Worm (Caenorhabditis elegans) whole organism, early embryonic: Measurements from ENCODE around the gene elpc-2.

Experiments used
- F13C5.2 ChIP-seq: sonication (generic microtip); optimal IDR thresholded peaks from 2 replicates; lab custom pipeline; 2017; ENCODE audit warnings: mild to moderate bottlenecking, missing genetic modification characterization, inconsistent platforms, missing compliant biosample characterization
- ama-1 ChIP-seq: fragments of 150-350 bp; optimal IDR thresholded peaks from 2 replicates; lab custom pipeline; 2014
- ceh-13 ChIP-seq: fragments of 200-800 bp; sonication (Bioruptor generic); optimal IDR thresholded peaks from 2 replicates; lab custom pipeline; 2018; ENCODE audit warnings: mild to moderate bottlenecking, missing genetic modification characterization, missing compliant biosample characterization
- ets-7 ChIP-seq: sonication (generic microtip); optimal IDR thresholded peaks from 2 replicates; lab custom pipeline; 2016; ENCODE audit warnings: missing genotype, missing genetic modification characterization, missing compliant biosample characterization
- flt-1 ChIP-seq: fragments of 200-800 bp; sonication (Bioruptor generic); IDR thresholded peaks from 2 replicates; pipeline ENCODE4 v1.3.6; 2022; ENCODE audit warnings: missing genetic modification characterization, missing compliant biosample characterization
- scrt-1 ChIP-seq: fragments of 200-800 bp; sonication (Bioruptor generic); IDR thresholded peaks from 2 replicates; pipeline ENCODE4 v1.3.6; 2022; ENCODE audit warnings: missing genetic modification characterization, missing compliant biosample characterization
- tbx-37 ChIP-seq: fragments of 200-800 bp; sonication (Bioruptor generic); conservative IDR thresholded peaks from 2 replicates; pipeline ENCODE4 v1.3.6; 2022; ENCODE audit warnings: missing genetic modification reagents, missing genetic modification characterization, missing compliant biosample characterization

DNA sequence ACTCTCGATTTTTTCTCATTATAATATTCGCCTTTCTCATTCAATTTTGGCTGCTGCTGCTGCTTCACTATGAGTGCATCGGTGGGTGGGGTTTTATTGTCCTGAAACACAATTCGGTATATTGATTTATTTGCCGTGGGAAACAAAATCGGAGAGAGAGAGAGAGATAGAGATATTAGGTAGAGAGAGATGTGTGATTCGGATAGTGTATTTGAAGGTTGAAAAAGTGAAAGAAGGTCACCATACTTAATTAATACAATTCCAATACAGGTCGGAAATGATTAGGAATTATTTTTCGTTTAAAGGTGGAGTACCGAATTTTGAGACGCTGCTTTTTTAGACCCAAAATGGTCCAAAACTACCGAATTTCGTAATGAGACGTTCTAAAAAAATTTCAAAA is 11.3 kb upstream of the elpc-2 start, which contains the start of gene tpst-1:
- TF ChIP-seq scrt-1 (no peak), tbx-37 (GFP tag; lab: Robert Waterston, UW) (no peak), ceh-13 (GFP tag; lab: Kevin White, UChicago) (no peak), ets-7 (tag; lab: Kevin White, UChicago) (no peak), flt-1 (GFP tag; lab: Robert Waterston, UW) (no peak), ama-1 (lab: Kevin White, UChicago) (no peak), F13C5.2 (tag; lab: Kevin White, UChicago) (no peak)
